Worm (Caenorhabditis elegans) whole organism, mixed stage, embryonic: Measurements from ENCODE around the gene idpp-15.

Experiments used
- M03D4.4 ChIP-seq: sonication (generic microtip); optimal IDR thresholded peaks from 2 replicates; lab custom pipeline; 2017; ENCODE audit warnings: mild to moderate bottlenecking, missing genetic modification characterization, missing compliant biosample characterization
- bed-3 ChIP-seq: fragments of 200-800 bp; sonication (Bioruptor generic); optimal IDR thresholded peaks from 3 replicates; lab custom pipeline; 2018; ENCODE audit warnings: mild to moderate bottlenecking, missing genetic modification characterization, moderate library complexity, missing compliant biosample characterization
- blmp-1 ChIP-seq: fragments of 150-350 bp; optimal IDR thresholded peaks from 2 replicates; lab custom pipeline; 2014; ENCODE audit warnings: missing biosample characterization, missing genetic modification characterization
- ceh-39 ChIP-seq: fragments of 150-350 bp; optimal IDR thresholded peaks from 2 replicates; lab custom pipeline; 2014; ENCODE audit warnings: missing biosample characterization, missing genetic modification characterization
- ceh-83 ChIP-seq: fragments of 200-800 bp; sonication (Bioruptor generic); optimal IDR thresholded peaks from 2 replicates; lab custom pipeline; 2018; ENCODE audit warnings: mild to moderate bottlenecking, missing genetic modification characterization, missing compliant biosample characterization
- cnd-1 ChIP-seq: fragments of 200-800 bp; sonication (Bioruptor generic); optimal IDR thresholded peaks from 2 replicates; lab custom pipeline; 2018; ENCODE audit warnings: mild to moderate bottlenecking, missing genetic modification characterization, missing compliant biosample characterization
- drap-1 ChIP-seq: fragments of 200-800 bp; sonication (Bioruptor generic); optimal IDR thresholded peaks from 3 replicates; lab custom pipeline; 2018; ENCODE audit warnings: mild to moderate bottlenecking, missing genetic modification characterization, missing compliant biosample characterization
- elt-3 ChIP-seq: fragments of 150-350 bp; optimal IDR thresholded peaks from 2 replicates; lab custom pipeline; 2014; ENCODE audit warnings: missing biosample characterization, missing genetic modification characterization
- flh-1 ChIP-seq: fragments of 200-800 bp; sonication (Bioruptor generic); optimal IDR thresholded peaks from 2 replicates; lab custom pipeline; 2018; ENCODE audit warnings: mild to moderate bottlenecking, missing genetic modification characterization, moderate library complexity, missing compliant biosample characterization
- ham-2 ChIP-seq: fragments of 200-800 bp; sonication (Bioruptor generic); optimal IDR thresholded peaks from 2 replicates; lab custom pipeline; 2018; ENCODE audit warnings: mild to moderate bottlenecking, missing genetic modification characterization, missing compliant biosample characterization
- lin-13 ChIP-seq: fragments of 150-350 bp; optimal IDR thresholded peaks from 2 replicates; lab custom pipeline; 2014; ENCODE audit warnings: missing biosample characterization, missing genetic modification characterization
- lin-32 ChIP-seq: fragments of 200-800 bp; sonication (Bioruptor generic); optimal IDR thresholded peaks from 2 replicates; lab custom pipeline; 2018; ENCODE audit warnings: mild to moderate bottlenecking, missing genetic modification characterization, missing compliant biosample characterization
- lsy-2 ChIP-seq: fragments of 150-350 bp; optimal IDR thresholded peaks from 2 replicates; lab custom pipeline; 2014; ENCODE audit warnings: missing biosample characterization, missing genetic modification characterization
- mab-5 ChIP-seq: fragments of 150-350 bp; optimal IDR thresholded peaks from 2 replicates; lab custom pipeline; 2014; ENCODE audit warnings: missing biosample characterization, missing genetic modification characterization
- mls-2 ChIP-seq: sonication (generic microtip); optimal IDR thresholded peaks from 2 replicates; lab custom pipeline; 2016; ENCODE audit warnings: mild to moderate bottlenecking, missing genetic modification characterization, moderate library complexity, missing compliant biosample characterization
- nhr-12 ChIP-seq: fragments of 150-350 bp; optimal IDR thresholded peaks from 2 replicates; lab custom pipeline; 2014; ENCODE audit warnings: missing biosample characterization, missing genetic modification characterization
- nhr-2 ChIP-seq: fragments of 150-350 bp; optimal IDR thresholded peaks from 2 replicates; lab custom pipeline; 2014; ENCODE audit warnings: missing biosample characterization, missing genetic modification characterization
- nhr-237 ChIP-seq: fragments of 150-350 bp; optimal IDR thresholded peaks from 2 replicates; lab custom pipeline; 2014; ENCODE audit warnings: missing biosample characterization, missing genetic modification characterization
- nhr-76 ChIP-seq: sonication (generic microtip); optimal IDR thresholded peaks from 2 replicates; lab custom pipeline; 2017; ENCODE audit warnings: missing biosample characterization, missing genetic modification characterization
- pha-4 ChIP-seq: fragments of 150-350 bp; optimal IDR thresholded peaks from 2 replicates; lab custom pipeline; 2018; ENCODE audit warnings: missing biosample characterization, missing genetic modification reagents, missing genetic modification characterization
- sem-2 ChIP-seq: fragments of 200-800 bp; sonication (Bioruptor generic); optimal IDR thresholded peaks from 2 replicates; lab custom pipeline; 2018; ENCODE audit warnings: mild to moderate bottlenecking, missing genetic modification characterization, missing compliant biosample characterization
- snpc-4 ChIP-seq: fragments of 150-350 bp; optimal IDR thresholded peaks from 2 replicates; lab custom pipeline; 2014; ENCODE audit warnings: missing biosample characterization, missing genetic modification characterization
- sptf-1 ChIP-seq: sonication (generic microtip); optimal IDR thresholded peaks from 2 replicates; lab custom pipeline; 2017; ENCODE audit warnings: mild to moderate bottlenecking, missing genetic modification characterization, moderate library complexity, missing compliant biosample characterization
- tbx-8 ChIP-seq: fragments of 200-800 bp; sonication (Bioruptor generic); optimal IDR thresholded peaks from 2 replicates; lab custom pipeline; 2018; ENCODE audit warnings: mild to moderate bottlenecking, missing genetic modification characterization, moderate library complexity, missing compliant biosample characterization
- unc-120 ChIP-seq: sonication (generic microtip); optimal IDR thresholded peaks from 2 replicates; lab custom pipeline; 2017; ENCODE audit warnings: missing genetic modification characterization, missing compliant biosample characterization; ENCODE audit not compliant: poor library complexity, severe bottlenecking
- unc-39 ChIP-seq: fragments of 150-350 bp; optimal IDR thresholded peaks from 2 replicates; lab custom pipeline; 2014; ENCODE audit warnings: missing biosample characterization, missing genetic modification characterization
- zip-8 ChIP-seq: fragments of 150-350 bp; optimal IDR thresholded peaks from 2 replicates; lab custom pipeline; 2014; ENCODE audit warnings: missing biosample characterization, missing genetic modification characterization
- ztf-11 ChIP-seq: fragments of 150-350 bp; optimal IDR thresholded peaks from 2 replicates; lab custom pipeline; 2014; ENCODE audit warnings: missing biosample characterization, missing genetic modification characterization

idpp-15 gene

DNA sequence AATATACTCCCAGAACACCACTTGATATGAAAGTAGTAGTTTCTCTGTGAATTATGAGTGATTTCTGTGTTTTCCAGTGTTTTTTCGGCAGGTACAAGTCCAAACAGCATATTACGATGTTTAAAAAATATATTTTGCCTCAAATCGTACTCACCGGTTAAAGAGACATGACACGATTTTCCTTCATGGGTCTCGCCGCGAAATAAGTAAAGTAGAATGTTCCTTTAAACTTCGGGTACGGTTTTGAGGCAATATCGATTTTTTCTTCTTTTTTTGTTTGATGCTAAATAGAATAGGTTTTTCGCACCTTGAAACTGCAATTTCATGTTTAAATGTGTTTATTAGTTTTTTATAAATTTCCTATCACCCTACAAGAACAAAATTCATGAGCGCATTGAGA is 32.9 kb upstream of the idpp-15 start:
- TF ChIP-seq sptf-1 (no peak), pha-4 (tag; lab: Kevin White, UChicago) (no peak), unc-39 (tag; lab: Kevin White, UChicago) (no peak), lin-32 (GFP tag; lab: Kevin White, UChicago) (no peak), ham-2 (GFP tag; lab: Kevin White, UChicago) (no peak), mab-5 (tag; lab: Kevin White, UChicago) (no peak), ceh-39 (tag; lab: Kevin White, UChicago) (no peak), ztf-11 (tag; lab: Kevin White, UChicago) (no peak), lin-13 (tag; lab: Kevin White, UChicago) (no peak), mls-2 (tag; lab: Kevin White, UChicago) (no peak), M03D4.4 (tag; lab: Kevin White, UChicago) (no peak), zip-8 (tag; lab: Kevin White, UChicago) (no peak), elt-3 (tag; lab: Kevin White, UChicago) (no peak)

ce11 chrIII:8494708-8495107 is 30.2 kb upstream of the idpp-15 start, which contains the start of gene pac-1:
TSS of gene pac-1 (plus strand) at chrIII:8495008.
- no peak for TF ChIP-seq snpc-4 (tag; lab: Kevin White, UChicago)

DNA sequence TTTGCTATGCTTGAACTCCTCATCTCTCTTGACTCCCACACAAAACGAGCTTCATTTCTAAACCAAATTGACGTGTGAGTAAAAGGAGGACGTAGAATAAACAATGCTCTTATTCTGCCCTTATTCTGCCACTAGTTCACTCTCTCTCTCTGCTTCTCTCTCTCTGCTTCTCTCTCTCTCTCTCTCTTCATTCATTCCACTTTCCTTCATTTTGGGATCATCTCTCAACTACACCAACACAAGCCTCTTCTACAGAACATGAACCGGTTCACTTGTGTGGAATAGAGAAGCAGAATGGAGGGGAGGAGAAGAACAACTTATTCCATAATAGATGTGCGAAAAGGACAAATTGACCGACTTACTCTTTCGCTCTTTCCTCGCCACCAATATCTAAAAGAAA is 21.5 kb upstream of the idpp-15 start:
- no peak for TF ChIP-seq sptf-1
- TF ChIP-seq nhr-12 (tag; lab: Kevin White, UChicago): no peak
- no peak for TF ChIP-seq ceh-83 (GFP tag; lab: Kevin White, UChicago)
- no peak for TF ChIP-seq flh-1 (GFP tag; lab: Kevin White, UChicago)
- TF ChIP-seq elt-3 (tag; lab: Kevin White, UChicago): no peak

- TF ChIP-seq tbx-8 (GFP tag; lab: Kevin White, UChicago) (no peak), nhr-2 (tag; lab: Kevin White, UChicago) (peak; percentile 68), ham-2 (GFP tag; lab: Kevin White, UChicago) (peak; percentile 68), flh-1 (GFP tag; lab: Kevin White, UChicago) (no peak), unc-120 (tag; lab: Kevin White, UChicago) (no peak), blmp-1 (tag; lab: Kevin White, UChicago) (no peak), drap-1 (GFP tag; lab: Kevin White, UChicago) (no peak)
Observed at ce11 chrIII:8504176-8504763, 20.6 kb upstream of the idpp-15 start.

- TF ChIP-seq nhr-2 (tag; lab: Kevin White, UChicago) (peak; percentile 68), lin-32 (GFP tag; lab: Kevin White, UChicago) (peak; percentile 72), pha-4 (tag; lab: Kevin White, UChicago) (no peak), lsy-2 (no peak)
Observed at ce11 chrIII:8506348-8506747, 18.5 kb upstream of the idpp-15 start.

- TF ChIP-seq zip-8 (tag; lab: Kevin White, UChicago) (no peak), nhr-2 (tag; lab: Kevin White, UChicago) (no peak), ham-2 (GFP tag; lab: Kevin White, UChicago) (no peak), ceh-39 (tag; lab: Kevin White, UChicago) (no peak), sem-2 (GFP tag; lab: Kevin White, UChicago) (no peak), M03D4.4 (tag; lab: Kevin White, UChicago) (no peak), nhr-237 (tag; lab: Kevin White, UChicago) (no peak), drap-1 (GFP tag; lab: Kevin White, UChicago) (no peak), pha-4 (tag; lab: Kevin White, UChicago) (no peak), snpc-4 (tag; lab: Kevin White, UChicago) (no peak), mls-2 (tag; lab: Kevin White, UChicago) (no peak), elt-3 (tag; lab: Kevin White, UChicago) (no peak), bed-3 (GFP tag; lab: Kevin White, UChicago) (no peak), cnd-1 (tag; lab: Kevin White, UChicago) (no peak), nhr-76 (tag; lab: Kevin White, UChicago) (no peak), sptf-1 (no peak), unc-120 (tag; lab: Kevin White, UChicago) (no peak)
Observed at ce11 chrIII:8509218-8509617, 15.7 kb upstream of the idpp-15 start.
